Worm (Caenorhabditis elegans) whole organism, L4 larva: ENCODE measurements around the gene fbn-1.
"Not testable (repeated sequence)": the region's sequence is repeated elsewhere in the genome, so short reads cannot be mapped to it uniquely, and the experiment has no call there.

ENCODE experiments used
- F10B5.3 ChIP-seq: sonication (generic microtip); optimal IDR thresholded peaks from 2 replicates; lab custom pipeline; 2016; ENCODE audit warnings: mild to moderate bottlenecking, missing genetic modification characterization, missing compliant biosample characterization
- F44E2.7 ChIP-seq: fragments of 200-800 bp; sonication (Bioruptor generic); IDR thresholded peaks from 2 replicates; pipeline ENCODE4 v2.1.2; 2022; ENCODE audit warnings: missing genetic modification characterization, missing compliant biosample characterization
- Y48G9A.11 ChIP-seq: fragments of 200-800 bp; sonication (Bioruptor generic); IDR thresholded peaks from 2 replicates; pipeline ENCODE4 v1.3.6; 2022; ENCODE audit warnings: missing genetic modification reagents, missing genetic modification characterization, missing compliant biosample characterization
- ZK546.5 ChIP-seq, 2 experiments: sonication (generic microtip); optimal IDR thresholded peaks; 2 replicates each; lab custom pipeline; 2017; ENCODE audit warnings: missing biosample characterization in 2 of 2, missing genetic modification characterization in 2 of 2
- aha-1 ChIP-seq: fragments of 150-350 bp; peaks from one replicate; lab custom pipeline; 2014; ENCODE audit warnings: missing biosample characterization, missing genetic modification characterization
- ceh-32 ChIP-seq: sonication (generic microtip); optimal IDR thresholded peaks from 2 replicates; lab custom pipeline; 2016; ENCODE audit warnings: mild to moderate bottlenecking, missing genetic modification characterization, missing compliant biosample characterization; ENCODE audit not compliant: poor library complexity
- ceh-82 ChIP-seq: sonication (generic microtip); optimal IDR thresholded peaks from 2 replicates; lab custom pipeline; 2017; ENCODE audit warnings: missing biosample characterization, missing genetic modification characterization
- daf-12 ChIP-seq: fragments of 150-350 bp; optimal IDR thresholded peaks from 2 replicates; lab custom pipeline; 2014; ENCODE audit warnings: missing biosample characterization, missing genetic modification reagents, missing genetic modification characterization
- daf-16 ChIP-seq, 3 experiments: sonication (generic microtip); optimal IDR thresholded peaks; 2 replicates each; lab custom pipeline; 2016 to 2017; ENCODE audit warnings: missing genetic modification characterization in 3 of 3, missing genetic modification reagents in 3 of 3, mild to moderate bottlenecking in 2 of 3, missing compliant biosample characterization in 2 of 3, missing biosample characterization in 1 of 3, moderate library complexity in 1 of 3
- daf-19 ChIP-seq: fragments of 200-800 bp; sonication (Bioruptor generic); conservative IDR thresholded peaks from 2 replicates; pipeline ENCODE4 v1.3.6; 2022; ENCODE audit warnings: missing genetic modification characterization, missing compliant biosample characterization
- daf-8 ChIP-seq: fragments of 200-800 bp; sonication (Bioruptor generic); IDR thresholded peaks from 2 replicates; pipeline ENCODE4 v1.3.6; 2022; ENCODE audit warnings: missing genetic modification characterization, missing compliant biosample characterization
- dmd-9 ChIP-seq: fragments of 200-800 bp; sonication (Bioruptor generic); IDR thresholded peaks from 2 replicates; pipeline ENCODE4 v1.3.6; 2022; ENCODE audit warnings: missing genetic modification reagents, missing genetic modification characterization, missing compliant biosample characterization
- dpl-1 ChIP-seq: fragments of 150-350 bp; optimal IDR thresholded peaks from 2 replicates; lab custom pipeline; 2014; ENCODE audit warnings: missing biosample characterization, missing genetic modification reagents, missing genetic modification characterization
- egl-43 ChIP-seq: fragments of 200-800 bp; sonication (Bioruptor generic); IDR thresholded peaks from 2 replicates; pipeline ENCODE4 v1.3.6; 2022; ENCODE audit warnings: missing genetic modification reagents, missing genetic modification characterization, missing compliant biosample characterization
- fkh-10 ChIP-seq: fragments of 150-350 bp; optimal IDR thresholded peaks from 2 replicates; lab custom pipeline; 2014; ENCODE audit warnings: missing biosample characterization, missing genetic modification reagents, missing genetic modification characterization
- hif-1 ChIP-seq, 2 experiments: sonication (generic microtip); optimal IDR thresholded peaks; 2 replicates each; lab custom pipeline; 2016 to 2017; ENCODE audit warnings: missing compliant biosample characterization in 2 of 2, missing genetic modification characterization in 2 of 2, missing genetic modification reagents in 2 of 2, missing genotype in 2 of 2, mild to moderate bottlenecking in 1 of 2
- hlh-11 ChIP-seq: fragments of 200-800 bp; sonication (Bioruptor generic); optimal IDR thresholded peaks from 2 replicates; lab custom pipeline; 2018; ENCODE audit warnings: mild to moderate bottlenecking, missing genetic modification characterization, missing compliant biosample characterization
- hlh-30 ChIP-seq: sonication (generic microtip); optimal IDR thresholded peaks from 2 replicates; lab custom pipeline; 2017; ENCODE audit warnings: antibody characterized with exemption, mild to moderate bottlenecking, missing genetic modification characterization, missing compliant biosample characterization; ENCODE audit not compliant: insufficient read depth
- hmg-1.1 ChIP-seq: fragments of 200-800 bp; sonication (Bioruptor generic); IDR thresholded peaks from 2 replicates; pipeline ENCODE4 v1.3.6; 2022; ENCODE audit warnings: missing genetic modification reagents, missing genetic modification characterization, missing compliant biosample characterization
- lin-1 ChIP-seq: fragments of 200-800 bp; sonication (Bioruptor generic); IDR thresholded peaks from 2 replicates; pipeline ENCODE4 v1.3.6; 2022; ENCODE audit warnings: missing genetic modification reagents, missing genetic modification characterization, missing compliant biosample characterization
- lin-15B ChIP-seq: fragments of 150-350 bp; sonication (generic microtip); optimal IDR thresholded peaks from 3 replicates; lab custom pipeline; 2014; ENCODE audit warnings: missing biosample characterization, missing genetic modification characterization
- lin-39 ChIP-seq: fragments of 150-350 bp; optimal IDR thresholded peaks from 2 replicates; lab custom pipeline; 2014; ENCODE audit warnings: missing biosample characterization, missing genetic modification reagents, missing genetic modification characterization
- madf-9 ChIP-seq: fragments of 200-800 bp; sonication (Bioruptor generic); conservative IDR thresholded peaks from 2 replicates; pipeline ENCODE4 v1.3.6; 2022; ENCODE audit warnings: missing genetic modification reagents, missing genetic modification characterization, missing compliant biosample characterization
- mxl-2 ChIP-seq: fragments of 200-800 bp; sonication (Bioruptor generic); conservative IDR thresholded peaks from 2 replicates; pipeline ENCODE4 v1.3.6; 2022; ENCODE audit warnings: missing genetic modification reagents, missing genetic modification characterization, missing compliant biosample characterization
- nhr-6 ChIP-seq: fragments of 150-350 bp; optimal IDR thresholded peaks from 2 replicates; lab custom pipeline; 2014; ENCODE audit warnings: missing biosample characterization, missing genetic modification characterization
- nhr-76 ChIP-seq: fragments of 150-350 bp; optimal IDR thresholded peaks from 2 replicates; lab custom pipeline; 2014; ENCODE audit warnings: missing biosample characterization, missing genetic modification characterization
- nhr-77 ChIP-seq: fragments of 150-350 bp; optimal IDR thresholded peaks from 2 replicates; lab custom pipeline; 2014; ENCODE audit warnings: missing biosample characterization, missing genetic modification characterization
- pqm-1 ChIP-seq: sonication (generic microtip); optimal IDR thresholded peaks from 2 replicates; lab custom pipeline; 2017; ENCODE audit warnings: missing biosample characterization, missing genetic modification characterization
- rbr-2 ChIP-seq: sonication (generic microtip); optimal IDR thresholded peaks from 2 replicates; lab custom pipeline; 2016; ENCODE audit warnings: missing genotype, missing genetic modification characterization, missing compliant biosample characterization
- set-16 ChIP-seq: fragments of 200-800 bp; sonication (Bioruptor generic); IDR thresholded peaks from 2 replicates; pipeline ENCODE4 v1.3.6; 2022; ENCODE audit warnings: missing genetic modification reagents, missing genetic modification characterization, missing compliant biosample characterization
- tag-97 ChIP-seq: fragments of 200-800 bp; sonication (Bioruptor generic); IDR thresholded peaks from 2 replicates; pipeline ENCODE4 v1.3.6; 2022; ENCODE audit warnings: missing genetic modification characterization, missing compliant biosample characterization
- tra-1 ChIP-seq: fragments of 200-800 bp; sonication (Bioruptor generic); IDR thresholded peaks from 2 replicates; pipeline ENCODE4 v1.3.6; 2022; ENCODE audit warnings: missing genetic modification reagents, missing genetic modification characterization, missing compliant biosample characterization
- unc-130 ChIP-seq: sonication (generic microtip); optimal IDR thresholded peaks from 2 replicates; lab custom pipeline; 2016; ENCODE audit warnings: missing genetic modification reagents, missing genetic modification characterization, missing compliant biosample characterization
- unc-39 ChIP-seq: sonication (generic microtip); optimal IDR thresholded peaks from 2 replicates; lab custom pipeline; 2017; ENCODE audit warnings: missing biosample characterization, missing genetic modification characterization
- unc-62 ChIP-seq, 3 experiments: fragments of 150-350 bp in 1 of 3; sonication (generic microtip); optimal IDR thresholded peaks in 2 of 3; peaks in 1 of 3; 1 replicate in 1 of 3; 2 replicates in 2 of 3; lab custom pipeline; 2014 to 2017; ENCODE audit warnings: missing biosample characterization in 3 of 3, missing genetic modification characterization in 3 of 3, missing genetic modification reagents in 3 of 3, missing genotype in 1 of 3
- zag-1 ChIP-seq: fragments of 150-350 bp; optimal IDR thresholded peaks from 2 replicates; lab custom pipeline; 2014; ENCODE audit warnings: missing biosample characterization, missing genetic modification characterization
- zfp-2 ChIP-seq: sonication (generic microtip); optimal IDR thresholded peaks from 2 replicates; lab custom pipeline; 2016; ENCODE audit warnings: mild to moderate bottlenecking, missing genetic modification characterization, missing compliant biosample characterization
- ztf-11 ChIP-seq: fragments of 150-350 bp; optimal IDR thresholded peaks from 2 replicates; lab custom pipeline; 2014; ENCODE audit warnings: missing biosample characterization, missing genetic modification characterization

Gene fbn-1

DNA sequence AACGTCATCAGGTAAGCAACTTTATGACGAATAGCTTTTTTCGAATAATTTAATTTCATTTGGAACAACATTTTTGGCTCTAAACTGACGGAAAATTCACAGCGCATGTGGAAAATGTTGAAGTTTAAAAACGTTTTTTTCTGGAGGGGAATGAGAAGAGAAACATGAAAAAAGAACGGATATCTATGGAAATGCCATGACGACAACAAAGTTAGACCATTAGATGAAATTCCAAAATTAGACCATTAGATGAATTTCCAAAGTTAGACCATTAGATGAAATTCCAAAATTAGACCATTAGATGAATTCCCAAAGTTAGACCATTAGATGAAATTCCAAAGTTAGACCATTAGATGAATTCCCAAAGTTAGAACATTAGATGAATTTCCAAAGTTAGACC lies 30.7 kb upstream of the fbn-1 start, which contains the start of gene Y80D4G.2:
Gene Y80D4G.2 (minus strand): TSS at position 101 of the 400 bp plus-strand sequence.
- TF ChIP-seq daf-12 (tag; lab: Kevin White, UChicago); rbr-2; nhr-77 (tag; lab: Kevin White, UChicago): not testable (repeated sequence)

DNA sequence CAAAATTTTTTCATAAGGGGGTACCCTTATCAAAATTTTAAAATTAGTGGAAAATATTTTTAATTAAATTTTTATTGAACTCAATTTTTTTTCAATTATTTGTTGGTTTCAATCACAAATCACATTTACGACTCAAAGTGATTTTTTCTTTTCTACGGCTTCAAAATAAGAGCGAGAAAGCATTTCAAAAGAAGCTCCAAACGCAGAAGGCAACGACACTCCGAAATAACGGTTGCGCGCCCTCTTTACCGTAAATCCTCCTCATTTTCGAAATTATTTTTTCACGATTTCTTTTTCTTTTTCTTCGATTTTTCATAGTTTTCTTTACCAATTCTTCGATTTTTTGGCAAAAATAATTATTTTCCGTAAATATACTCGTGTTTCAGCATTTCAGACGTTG lies 24.1 kb upstream of the fbn-1 start:
- peak; percentile 98 for TF ChIP-seq Y48G9A.11

- TF ChIP-seq ZK546.5 (tag; optimal IDR thresholded peaks at IDR 0.05; lab: Kevin White, UChicago) (no peak), ztf-11 (tag; lab: Kevin White, UChicago) (no peak), nhr-76 (no peak), lin-39 (no peak), ceh-32 (tag; lab: Kevin White, UChicago) (no peak), lin-15B (tag; lab: Kevin White, UChicago) (no peak), lin-1 (GFP tag; lab: Robert Waterston, UW) (no peak), daf-16 (GFP tag; optimal IDR thresholded peaks at IDR 0.05; lab: Kevin White, UChicago) (no peak), daf-16 (tag; optimal IDR thresholded peaks at IDR 0.05; lab: Kevin White, UChicago) (no peak), dmd-9 (GFP tag; lab: Robert Waterston, UW) (no peak), unc-130 (GFP tag; lab: Kevin White, UChicago) (no peak), pqm-1 (tag; lab: Kevin White, UChicago) (no peak)
- TF ChIP-seq, all 104 proteins: peak for 0
Measured at ce11 chrIII:7608223-7608622, 17.0 kb upstream of the fbn-1 start, which contains the start of gene T04A6.3. T04A6.3 (minus strand) TSS chrIII:7608323.

DNA sequence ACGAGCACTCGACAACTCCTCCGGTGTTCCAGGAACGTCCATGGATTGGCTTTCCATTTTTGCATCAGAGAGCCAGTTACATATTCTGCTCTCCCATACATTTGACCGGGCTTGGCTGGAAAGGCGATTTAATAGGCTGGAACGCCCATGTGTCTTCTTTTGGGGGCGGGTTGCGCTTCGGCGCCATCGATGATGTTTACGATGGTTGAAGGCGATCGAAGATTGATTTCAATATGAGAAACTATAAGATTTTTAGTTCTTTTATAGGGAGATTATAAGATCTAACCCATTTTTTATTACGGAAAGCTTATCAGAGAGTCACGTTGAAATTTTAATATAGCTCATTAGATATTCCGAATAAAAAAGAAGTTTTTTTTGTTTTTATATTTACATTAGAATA lies 16.0 kb upstream of the fbn-1 start, which contains the start of gene nsph-4.3:
Gene nsph-4.3 (minus strand): TSS at position 101 of the 400 bp plus-strand sequence.
- TF ChIP-seq unc-62 (GFP tag; optimal IDR thresholded peaks at IDR 0.05 in 1 of 2; lab: Kevin White, UChicago) (peak in 1 of 2 experiments; percentile 21), unc-62 (tag; optimal IDR thresholded peaks at IDR 0.05; lab: Kevin White, UChicago) (no peak), Y48G9A.11 (no peak)
- TF ChIP-seq, all 104 proteins: peak for 1

- TF ChIP-seq unc-39 (tag; lab: Kevin White, UChicago) (no peak), mxl-2 (GFP tag; lab: Robert Waterston, UW) (no peak), madf-9 (GFP tag; lab: Robert Waterston, UW) (no peak), set-16 (GFP tag; lab: Robert Waterston, UW) (no peak), daf-12 (tag; lab: Kevin White, UChicago) (no peak), ZK546.5 (tag; optimal IDR thresholded peaks at IDR 0.05; lab: Kevin White, UChicago) (no peak)
Measured at ce11 chrIII:7614530-7614929, 10.7 kb upstream of the fbn-1 start, which contains the start of gene T04A6.2. T04A6.2 (plus strand) TSS chrIII:7614830.

ce11 chrIII:7616228-7616627 lies 9.0 kb upstream of the fbn-1 start, which contains the start of gene T04A6.1:
T04A6.1 (plus strand) TSS chrIII:7616528.
- peak in 1 of 2 experiments; percentile 6 for TF ChIP-seq unc-62 (GFP tag; optimal IDR thresholded peaks at IDR 0.05 in 1 of 2; lab: Kevin White, UChicago)
- TF ChIP-seq unc-62 (tag; optimal IDR thresholded peaks at IDR 0.05; lab: Kevin White, UChicago) = no peak
- no peak for TF ChIP-seq nhr-6 (tag; lab: Kevin White, UChicago)
- TF ChIP-seq hlh-30 = peak; percentile 17

DNA sequence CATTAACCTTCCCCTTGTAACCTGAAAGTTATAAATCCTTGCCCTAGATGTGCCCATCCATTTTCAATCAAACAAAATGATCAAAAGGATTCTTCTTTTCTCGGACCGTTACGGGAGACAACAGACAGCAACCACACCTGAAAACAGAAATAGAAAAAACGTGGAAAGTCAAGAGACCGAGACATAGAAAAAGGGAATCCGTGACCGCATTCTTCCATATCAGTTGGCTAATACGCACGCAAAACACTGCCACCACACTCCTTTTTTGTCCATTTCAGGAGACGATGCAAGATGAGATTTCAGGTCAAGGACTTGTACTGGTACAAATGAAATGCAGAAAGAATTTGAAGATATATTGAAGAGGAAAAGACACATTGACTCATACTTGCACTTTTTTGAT lies 6.9 kb upstream of the fbn-1 start:
- no peak for TF ChIP-seq unc-39 (tag; lab: Kevin White, UChicago)
- TF ChIP-seq daf-8 (GFP tag; lab: Robert Waterston, UW) = no peak
- no peak for TF ChIP-seq fkh-10 (GFP tag; lab: Kevin White, UChicago)
- no peak for TF ChIP-seq tra-1 (GFP tag; lab: Robert Waterston, UW)
- no peak for TF ChIP-seq F44E2.7 (GFP tag; lab: Robert Waterston, UW)
- no peak for TF ChIP-seq hmg-1.1 (GFP tag; lab: Robert Waterston, UW)
- TF ChIP-seq egl-43 = no peak
- TF ChIP-seq hlh-30 = peak; percentile 56
- TF ChIP-seq hif-1 (tag; optimal IDR thresholded peaks at IDR 0.05; lab: Kevin White, UChicago) = no peak
- TF ChIP-seq F10B5.3 = no peak
- TF ChIP-seq ZK546.5 (tag; optimal IDR thresholded peaks at IDR 0.05; lab: Kevin White, UChicago) = no peak
- TF ChIP-seq zag-1 (tag; lab: Kevin White, UChicago) = no peak
- TF ChIP-seq daf-19 (GFP tag; lab: Robert Waterston, UW) = no peak
- TF ChIP-seq tag-97 = no peak
- peak; percentile 15 for TF ChIP-seq hlh-11 (tag; lab: Kevin White, UChicago)
- TF ChIP-seq dpl-1 (GFP tag; lab: Kevin White, UChicago) = no peak
- no peak for TF ChIP-seq lin-39
- TF ChIP-seq ceh-82 (tag; lab: Kevin White, UChicago) = no peak
- TF ChIP-seq aha-1 (tag; lab: Kevin White, UChicago) = peak; percentile 87
- no peak for TF ChIP-seq zfp-2 (tag; lab: Kevin White, UChicago)
